Worm (Caenorhabditis elegans) whole organism, L3 larva: ENCODE data around the gene acaa-2.
A peak's percentile ranks its signal among the peaks of the same experiment; 100 is the strongest.

Experiments
- ZK546.5 ChIP-seq: sonication (generic microtip); optimal IDR thresholded peaks from 2 replicates; lab custom pipeline; 2017; ENCODE audit warnings: missing biosample characterization, missing genetic modification characterization
- ceh-16 ChIP-seq: sonication (generic microtip); optimal IDR thresholded peaks from 2 replicates; lab custom pipeline; 2017; ENCODE audit warnings: missing biosample characterization, missing genetic modification characterization
- ceh-28 ChIP-seq: fragments of 150-350 bp; optimal IDR thresholded peaks from 2 replicates; lab custom pipeline; 2014; ENCODE audit warnings: missing biosample characterization, missing genetic modification reagents, missing genetic modification characterization
- ceh-82 ChIP-seq: fragments of 150-350 bp; optimal IDR thresholded peaks from 2 replicates; lab custom pipeline; 2014; ENCODE audit warnings: missing biosample characterization, missing genetic modification characterization
- ceh-9 ChIP-seq: sonication (generic microtip); optimal IDR thresholded peaks from 2 replicates; lab custom pipeline; 2018; ENCODE audit warnings: missing biosample characterization, missing genetic modification characterization
- egl-27 ChIP-seq: sonication (generic microtip); optimal IDR thresholded peaks from 4 replicates; lab custom pipeline; 2017; ENCODE audit warnings: missing biosample characterization, missing genetic modification reagents, missing genetic modification characterization
- egl-5 ChIP-seq: fragments of 150-350 bp; optimal IDR thresholded peaks from 2 replicates; lab custom pipeline; 2017; ENCODE audit warnings: missing biosample characterization, missing genetic modification reagents, missing genetic modification characterization, inconsistent platforms
- elt-1 ChIP-seq: fragments of 150-350 bp; optimal IDR thresholded peaks from 2 replicates; lab custom pipeline; 2014; ENCODE audit warnings: missing biosample characterization, missing genetic modification characterization
- elt-2 ChIP-seq: sonication (generic microtip); optimal IDR thresholded peaks from 2 replicates; lab custom pipeline; 2016; ENCODE audit warnings: missing genetic modification reagents, mild to moderate bottlenecking, missing genetic modification characterization, missing compliant biosample characterization
- elt-3 ChIP-seq, 3 experiments: fragments of 150-350 bp in 1 of 3; sonication (generic microtip) in 2 of 3; optimal IDR thresholded peaks; 2 replicates in 2 of 3; 4 replicates in 1 of 3; lab custom pipeline; 2014 to 2017; ENCODE audit warnings: missing biosample characterization in 3 of 3, missing genetic modification characterization in 3 of 3
- eor-1 ChIP-seq, 2 experiments: fragments of 150-350 bp; optimal IDR thresholded peaks; 2 replicates each; lab custom pipeline; 2014 to 2018; ENCODE audit warnings: missing biosample characterization in 2 of 2, missing genetic modification characterization in 2 of 2
- fkh-10 ChIP-seq: sonication (generic microtip); optimal IDR thresholded peaks from 2 replicates; lab custom pipeline; 2017; ENCODE audit warnings: missing biosample characterization, missing genetic modification reagents, missing genetic modification characterization
- fkh-2 ChIP-seq: fragments of 150-350 bp; optimal IDR thresholded peaks from 2 replicates; lab custom pipeline; 2014; ENCODE audit warnings: missing biosample characterization, missing genetic modification reagents, missing genetic modification characterization
- fos-1 ChIP-seq: fragments of 150-350 bp; optimal IDR thresholded peaks from 2 replicates; lab custom pipeline; 2014; ENCODE audit warnings: missing biosample characterization, missing genetic modification characterization
- hmg-11 ChIP-seq: sonication (generic microtip); optimal IDR thresholded peaks from 2 replicates; lab custom pipeline; 2016; ENCODE audit warnings: missing genetic modification characterization, missing compliant biosample characterization
- lin-15B ChIP-seq: fragments of 150-350 bp; optimal IDR thresholded peaks from 2 replicates; lab custom pipeline; 2014; ENCODE audit warnings: missing biosample characterization, missing genetic modification characterization
- lin-39 ChIP-seq: fragments of 150-350 bp; optimal IDR thresholded peaks from 2 replicates; lab custom pipeline; 2018; ENCODE audit warnings: missing biosample characterization, missing genetic modification reagents, missing genetic modification characterization
- nfya-1 ChIP-seq: sonication (generic microtip); optimal IDR thresholded peaks from 2 replicates; lab custom pipeline; 2017; ENCODE audit warnings: missing genetic modification characterization, mild to moderate bottlenecking, missing compliant biosample characterization, antibody characterized with exemption, moderate library complexity; ENCODE audit not compliant: insufficient read depth
- nhr-12 ChIP-seq: fragments of 150-350 bp; optimal IDR thresholded peaks from 2 replicates; lab custom pipeline; 2014; ENCODE audit warnings: missing biosample characterization, missing genetic modification characterization
- nhr-23 ChIP-seq: fragments of 150-350 bp; optimal IDR thresholded peaks from 2 replicates; lab custom pipeline; 2014; ENCODE audit warnings: missing biosample characterization, missing genetic modification reagents, missing genetic modification characterization
- nhr-237 ChIP-seq: fragments of 150-350 bp; optimal IDR thresholded peaks from 2 replicates; lab custom pipeline; 2014; ENCODE audit warnings: missing biosample characterization, missing genetic modification characterization
- nhr-67 ChIP-seq: fragments of 150-350 bp; optimal IDR thresholded peaks from 2 replicates; lab custom pipeline; 2014; ENCODE audit warnings: missing biosample characterization, missing genetic modification characterization
- nhr-76 ChIP-seq: fragments of 150-350 bp; sonication (generic microtip); optimal IDR thresholded peaks from 5 replicates; lab custom pipeline; 2014; ENCODE audit warnings: missing biosample characterization, missing genetic modification characterization
- nhr-77 ChIP-seq: fragments of 150-350 bp; optimal IDR thresholded peaks from 2 replicates; lab custom pipeline; 2014; ENCODE audit warnings: missing biosample characterization, missing genetic modification characterization
- pha-4 ChIP-seq: fragments of 150-350 bp; optimal IDR thresholded peaks from 2 replicates; lab custom pipeline; 2014; ENCODE audit warnings: missing biosample characterization, missing genetic modification reagents, missing genetic modification characterization
- pqm-1 ChIP-seq: fragments of 150-350 bp; optimal IDR thresholded peaks from 2 replicates; lab custom pipeline; 2017; ENCODE audit warnings: missing biosample characterization, missing genetic modification characterization, inconsistent platforms
- sea-2 ChIP-seq: fragments of 150-350 bp; sonication (generic microtip); optimal IDR thresholded peaks from 4 replicates; lab custom pipeline; 2014; ENCODE audit warnings: missing biosample characterization, missing genetic modification reagents, missing genetic modification characterization
- skn-1 ChIP-seq: fragments of 150-350 bp; optimal IDR thresholded peaks from 2 replicates; lab custom pipeline; 2014; ENCODE audit warnings: missing biosample characterization, missing genetic modification characterization
- snpc-4 ChIP-seq: fragments of 150-350 bp; optimal IDR thresholded peaks from 2 replicates; lab custom pipeline; 2014; ENCODE audit warnings: missing biosample characterization, missing genetic modification characterization
- tbx-2 ChIP-seq: sonication (generic microtip); optimal IDR thresholded peaks from 2 replicates; lab custom pipeline; 2016; ENCODE audit warnings: mild to moderate bottlenecking, missing genetic modification characterization, missing compliant biosample characterization
- unc-62 ChIP-seq: fragments of 150-350 bp; sonication (generic microtip); optimal IDR thresholded peaks from 4 replicates; lab custom pipeline; 2014; ENCODE audit warnings: missing biosample characterization, missing genetic modification reagents, missing genetic modification characterization
- zag-1 ChIP-seq: fragments of 150-350 bp; optimal IDR thresholded peaks from 2 replicates; lab custom pipeline; 2014; ENCODE audit warnings: missing biosample characterization, missing genetic modification characterization
- ztf-4 ChIP-seq: fragments of 150-350 bp; optimal IDR thresholded peaks from 2 replicates; lab custom pipeline; 2014; ENCODE audit warnings: missing biosample characterization, missing genetic modification characterization

The acaa-2 gene

ce11 chrIII:13328911-13329310, 15.8 kb upstream of the acaa-2 start:
- no peak for TF ChIP-seq eor-1 (tag; optimal IDR thresholded peaks at IDR 0.05; lab: Kevin White, UChicago)
- TF ChIP-seq ceh-9, result no peak
- no peak for TF ChIP-seq nhr-23 (tag; lab: Kevin White, UChicago)
- no peak for TF ChIP-seq pha-4 (tag; lab: Kevin White, UChicago)
- no peak for TF ChIP-seq fkh-10 (GFP tag; lab: Kevin White, UChicago)
- no peak for TF ChIP-seq nhr-237 (tag; lab: Kevin White, UChicago)
- TF ChIP-seq unc-62, result no peak
- no peak for TF ChIP-seq egl-5 (tag; lab: Kevin White, UChicago)
- no peak for TF ChIP-seq tbx-2
- TF ChIP-seq ceh-82, result no peak
- TF ChIP-seq nfya-1 (tag; lab: Kevin White, UChicago), result no peak
- no peak for TF ChIP-seq fos-1
- no peak for TF ChIP-seq zag-1
- no peak for TF ChIP-seq egl-27 (tag; lab: Kevin White, UChicago)
- TF ChIP-seq skn-1 (tag; lab: Kevin White, UChicago), result no peak
- TF ChIP-seq ceh-16 (tag; lab: Kevin White, UChicago), result no peak
- no peak for TF ChIP-seq snpc-4 (tag; lab: Kevin White, UChicago)
- TF ChIP-seq fkh-2 (tag; lab: Kevin White, UChicago), result no peak
- TF ChIP-seq ceh-28 (tag; lab: Kevin White, UChicago), result no peak
- TF ChIP-seq sea-2 (GFP tag; lab: Kevin White, UChicago), result no peak

ce11 chrIII:13333754-13334153, 11.0 kb upstream of the acaa-2 start, which contains the start of gene sdz-20:
Gene sdz-20, plus strand, starts transcription at chrIII:13334054.
- TF ChIP-seq tbx-2, result no peak
- TF ChIP-seq ceh-28 (tag; lab: Kevin White, UChicago), result no peak
- TF ChIP-seq nhr-23 (tag; lab: Kevin White, UChicago), result no peak
- no peak for TF ChIP-seq pqm-1 (tag; lab: Kevin White, UChicago)
- no peak for TF ChIP-seq egl-27 (tag; lab: Kevin White, UChicago)
- TF ChIP-seq lin-15B (tag; lab: Kevin White, UChicago), result no peak
- TF ChIP-seq nhr-76 (tag; lab: Kevin White, UChicago), result no peak

ce11 chrIII:13339672-13340071, 5.1 kb upstream of the acaa-2 start, which contains the start of gene F53A2.3:
Gene F53A2.3, minus strand, starts transcription at chrIII:13339772.
- TF ChIP-seq ztf-4 (tag; lab: Kevin White, UChicago) (no peak), fkh-10 (GFP tag; lab: Kevin White, UChicago) (no peak), eor-1 (tag; optimal IDR thresholded peaks at IDR 0.05; lab: Kevin White, UChicago) (no peak), tbx-2 (no peak), nhr-67 (tag; lab: Kevin White, UChicago) (no peak), zag-1 (no peak), nhr-76 (tag; lab: Kevin White, UChicago) (no peak), ceh-16 (tag; lab: Kevin White, UChicago) (no peak), ZK546.5 (tag; lab: Kevin White, UChicago) (no peak), lin-15B (tag; lab: Kevin White, UChicago) (no peak)

- TF ChIP-seq elt-3 (tag; optimal IDR thresholded peaks at IDR 0.05; lab: Kevin White, UChicago) (no peak), hmg-11 (tag; lab: Kevin White, UChicago) (peak; percentile 23), nhr-23 (tag; lab: Kevin White, UChicago) (no peak), nfya-1 (tag; lab: Kevin White, UChicago) (peak; percentile 42), nhr-67 (tag; lab: Kevin White, UChicago) (no peak), elt-1 (tag; lab: Kevin White, UChicago) (no peak), lin-15B (tag; lab: Kevin White, UChicago) (peak; percentile 9), nhr-12 (tag; lab: Kevin White, UChicago) (no peak), lin-39 (tag; lab: Kevin White, UChicago) (no peak), elt-2 (peak; percentile 10), nhr-77 (tag; lab: Kevin White, UChicago) (no peak), nhr-237 (tag; lab: Kevin White, UChicago) (no peak), skn-1 (tag; lab: Kevin White, UChicago) (no peak)
Observed at ce11 chrIII:13340504-13341274, 4.0 kb upstream of the acaa-2 start.
